Worm (Caenorhabditis elegans) whole organism, late embryonic: ENCODE measurements around the gene T02H6.7.

Experiments
- K09A11.1 ChIP-seq: sonication (generic microtip); optimal IDR thresholded peaks from 2 replicates; lab custom pipeline; 2017; ENCODE audit warnings: antibody characterized with exemption, mild to moderate bottlenecking, missing genetic modification characterization, missing compliant biosample characterization; ENCODE audit not compliant: insufficient read depth
- T23F11.4 ChIP-seq: fragments of 200-800 bp; sonication (Bioruptor generic); optimal IDR thresholded peaks from 2 replicates; lab custom pipeline; 2018; ENCODE audit warnings: mild to moderate bottlenecking, missing genetic modification characterization, missing compliant biosample characterization
- Y22D7AL.16 ChIP-seq: sonication (generic microtip); optimal IDR thresholded peaks from 2 replicates; lab custom pipeline; 2016; ENCODE audit warnings: missing genetic modification characterization, missing compliant biosample characterization
- ahr-1 ChIP-seq: sonication (generic microtip); optimal IDR thresholded peaks from 2 replicates; lab custom pipeline; 2016; ENCODE audit warnings: missing genetic modification characterization, missing compliant biosample characterization
- ceh-18 ChIP-seq: sonication (generic microtip); optimal IDR thresholded peaks from 2 replicates; lab custom pipeline; 2016; ENCODE audit warnings: missing genetic modification characterization, missing compliant biosample characterization
- ceh-22 ChIP-seq: sonication (generic microtip); optimal IDR thresholded peaks from 2 replicates; lab custom pipeline; 2017; ENCODE audit warnings: missing biosample characterization, missing genetic modification characterization
- ceh-45 ChIP-seq: fragments of 200-800 bp; sonication (Bioruptor generic); IDR thresholded peaks from 2 replicates; pipeline ENCODE4 v1.3.6; 2022; ENCODE audit warnings: missing genetic modification reagents, missing genetic modification characterization, missing compliant biosample characterization
- ceh-48 ChIP-seq: sonication (generic microtip); optimal IDR thresholded peaks from 2 replicates; lab custom pipeline; 2016; ENCODE audit warnings: missing genetic modification characterization, inconsistent platforms, missing compliant biosample characterization
- ceh-6 ChIP-seq: fragments of 200-800 bp; sonication (Bioruptor generic); optimal IDR thresholded peaks from 2 replicates; lab custom pipeline; 2018; ENCODE audit warnings: mild to moderate bottlenecking, missing genetic modification characterization, missing compliant biosample characterization
- ceh-9 ChIP-seq: sonication (generic microtip); optimal IDR thresholded peaks from 2 replicates; lab custom pipeline; 2016; ENCODE audit warnings: mild to moderate bottlenecking, missing genetic modification characterization, inconsistent platforms, missing compliant biosample characterization
- che-1 ChIP-seq: sonication (generic microtip); optimal IDR thresholded peaks from 2 replicates; lab custom pipeline; 2016; ENCODE audit warnings: mild to moderate bottlenecking, missing genetic modification characterization, missing compliant biosample characterization
- dmd-4 ChIP-seq: sonication (generic microtip); optimal IDR thresholded peaks from 2 replicates; lab custom pipeline; 2016; ENCODE audit warnings: borderline replicate concordance, missing genetic modification characterization, missing compliant biosample characterization
- elt-2 ChIP-seq: sonication (generic microtip); optimal IDR thresholded peaks from 2 replicates; lab custom pipeline; 2016; ENCODE audit warnings: missing genetic modification reagents, missing genetic modification characterization, missing compliant biosample characterization
- elt-4 ChIP-seq: sonication (generic microtip); optimal IDR thresholded peaks from 2 replicates; lab custom pipeline; 2016; ENCODE audit warnings: missing genetic modification characterization, missing compliant biosample characterization
- eyg-1 ChIP-seq: sonication (generic microtip); optimal IDR thresholded peaks from 2 replicates; lab custom pipeline; 2016; ENCODE audit warnings: missing genotype, missing genetic modification characterization, missing compliant biosample characterization
- gmeb-2 ChIP-seq: sonication (generic microtip); optimal IDR thresholded peaks from 2 replicates; lab custom pipeline; 2016; ENCODE audit warnings: missing genetic modification characterization, inconsistent platforms, missing compliant biosample characterization
- hlh-15 ChIP-seq: sonication (generic microtip); optimal IDR thresholded peaks from 2 replicates; lab custom pipeline; 2016; ENCODE audit warnings: missing genetic modification characterization, missing compliant biosample characterization
- hlh-30 ChIP-seq: sonication (generic microtip); optimal IDR thresholded peaks from 2 replicates; lab custom pipeline; 2017; ENCODE audit warnings: antibody characterized with exemption, missing genetic modification characterization, missing compliant biosample characterization; ENCODE audit not compliant: insufficient read depth
- hlh-6 ChIP-seq: sonication (generic microtip); optimal IDR thresholded peaks from 2 replicates; lab custom pipeline; 2016; ENCODE audit warnings: missing genotype, missing genetic modification characterization, missing compliant biosample characterization
- lin-11 ChIP-seq: fragments of 200-800 bp; sonication (Bioruptor generic); optimal IDR thresholded peaks from 2 replicates; lab custom pipeline; 2018; ENCODE audit warnings: mild to moderate bottlenecking, missing genetic modification characterization, missing compliant biosample characterization
- madf-2 ChIP-seq: sonication (generic microtip); optimal IDR thresholded peaks from 2 replicates; lab custom pipeline; 2017; ENCODE audit warnings: missing genetic modification characterization, missing compliant biosample characterization
- nfya-1 ChIP-seq: sonication (generic microtip); optimal IDR thresholded peaks from 2 replicates; lab custom pipeline; 2017; ENCODE audit warnings: missing genetic modification characterization, mild to moderate bottlenecking, missing compliant biosample characterization, antibody characterized with exemption, moderate library complexity
- nhr-232 ChIP-seq: sonication (generic microtip); optimal IDR thresholded peaks from 2 replicates; lab custom pipeline; 2016; ENCODE audit warnings: missing genetic modification characterization, missing compliant biosample characterization
- pat-9 ChIP-seq: fragments of 200-800 bp; sonication (Bioruptor generic); optimal IDR thresholded peaks from 2 replicates; lab custom pipeline; 2018; ENCODE audit warnings: mild to moderate bottlenecking, missing genetic modification characterization, moderate library complexity, missing compliant biosample characterization
- pax-1 ChIP-seq: fragments of 150-350 bp; optimal IDR thresholded peaks from 2 replicates; lab custom pipeline; 2014; ENCODE audit warnings: missing biosample characterization, missing genetic modification characterization
- pha-4 ChIP-seq: fragments of 150-350 bp; optimal IDR thresholded peaks from 2 replicates; lab custom pipeline; 2018; ENCODE audit warnings: missing biosample characterization, missing genetic modification reagents, missing genetic modification characterization
- pqm-1 ChIP-seq: sonication (generic microtip); optimal IDR thresholded peaks from 2 replicates; lab custom pipeline; 2016; ENCODE audit warnings: missing genetic modification characterization, missing compliant biosample characterization
- pros-1 ChIP-seq: fragments of 150-350 bp; optimal IDR thresholded peaks from 2 replicates; lab custom pipeline; 2014; ENCODE audit warnings: missing biosample characterization, missing genetic modification reagents, missing genetic modification characterization
- sdc-2 ChIP-seq: sonication (generic microtip); optimal IDR thresholded peaks from 2 replicates; lab custom pipeline; 2016; ENCODE audit warnings: missing genotype, missing genetic modification characterization, missing compliant biosample characterization
- sox-2 ChIP-seq: fragments of 200-800 bp; sonication (Bioruptor generic); IDR thresholded peaks from 2 replicates; pipeline ENCODE4 v1.3.6; 2022; ENCODE audit warnings: missing genetic modification reagents, missing genetic modification characterization, missing compliant biosample characterization
- sox-4 ChIP-seq: sonication (generic microtip); optimal IDR thresholded peaks from 2 replicates; lab custom pipeline; 2017; ENCODE audit warnings: mild to moderate bottlenecking, missing genetic modification characterization, inconsistent platforms, missing compliant biosample characterization
- tbx-7 ChIP-seq: sonication (generic microtip); optimal IDR thresholded peaks from 2 replicates; lab custom pipeline; 2016; ENCODE audit warnings: missing genotype, missing genetic modification characterization, missing compliant biosample characterization
- unc-55 ChIP-seq: sonication (generic microtip); optimal IDR thresholded peaks from 2 replicates; lab custom pipeline; 2017; ENCODE audit warnings: missing biosample characterization, missing genetic modification reagents, missing genetic modification characterization
- unc-86 ChIP-seq: sonication (generic microtip); optimal IDR thresholded peaks from 2 replicates; lab custom pipeline; 2016; ENCODE audit warnings: missing genetic modification characterization, missing compliant biosample characterization
- ztf-16 ChIP-seq: sonication (generic microtip); optimal IDR thresholded peaks from 2 replicates; lab custom pipeline; 2017; ENCODE audit warnings: missing genetic modification characterization, missing compliant biosample characterization

The T02H6.7 gene

ce11 chrII:671025-671424 lies 11.4 kb upstream of the T02H6.7 start, which contains the start of gene sri-46:
Gene sri-46 (minus strand): TSS chrII:671125.
- no peak for TF ChIP-seq sdc-2 (tag; lab: Kevin White, UChicago)
- no peak for TF ChIP-seq T23F11.4
- no peak for TF ChIP-seq sox-4 (tag; lab: Kevin White, UChicago)
- no peak for TF ChIP-seq elt-4 (tag; lab: Kevin White, UChicago)
- TF ChIP-seq tbx-7 (tag; lab: Kevin White, UChicago), result no peak
- TF ChIP-seq pqm-1 (tag; lab: Kevin White, UChicago), result no peak
- TF ChIP-seq unc-86 (tag; lab: Kevin White, UChicago), result no peak
- TF ChIP-seq ztf-16 (tag; lab: Kevin White, UChicago), result no peak
- TF ChIP-seq nhr-232 (tag; lab: Kevin White, UChicago), result no peak
- no peak for TF ChIP-seq ceh-18 (tag; lab: Kevin White, UChicago)
- TF ChIP-seq unc-55 (GFP tag; lab: Kevin White, UChicago), result no peak
- TF ChIP-seq che-1 (tag; lab: Kevin White, UChicago), result no peak
- TF ChIP-seq elt-2 (tag; lab: Kevin White, UChicago), result no peak
- TF ChIP-seq ceh-22, result no peak
- TF ChIP-seq pat-9, result no peak
- no peak for TF ChIP-seq eyg-1 (tag; lab: Kevin White, UChicago)
- TF ChIP-seq sox-2 (GFP tag; lab: Robert Waterston, UW), result no peak
- no peak for TF ChIP-seq nfya-1 (tag; lab: Kevin White, UChicago)
- TF ChIP-seq ceh-6 (GFP tag; lab: Kevin White, UChicago), result no peak

DNA sequence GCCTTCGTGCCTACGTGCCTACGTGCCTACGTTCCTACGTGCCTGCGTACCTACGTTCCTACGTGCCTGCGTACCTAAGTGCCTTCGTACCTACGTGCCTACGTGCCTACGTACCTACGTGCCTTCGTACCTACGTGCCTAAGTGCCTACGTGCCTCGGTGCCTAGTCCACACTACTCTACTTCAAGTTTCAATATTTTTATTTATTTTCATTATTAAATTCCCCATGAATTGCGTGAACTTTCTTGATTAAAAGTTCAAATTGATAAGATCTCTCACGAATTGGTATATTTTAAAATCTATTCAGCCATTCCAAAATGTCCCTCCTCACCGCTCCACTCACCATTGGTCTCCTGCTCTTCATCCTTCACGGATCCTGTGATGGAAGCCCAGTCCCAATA lies 8.3 kb upstream of the T02H6.7 start, which contains the start of gene Y39F10C.3:
Gene Y39F10C.3, plus strand, starts transcription at position 301 of the 400 bp plus-strand sequence.
- TF ChIP-seq nfya-1 (tag; lab: Kevin White, UChicago) (no peak), K09A11.1 (tag; lab: Kevin White, UChicago) (no peak), dmd-4 (tag; lab: Kevin White, UChicago) (no peak)

DNA sequence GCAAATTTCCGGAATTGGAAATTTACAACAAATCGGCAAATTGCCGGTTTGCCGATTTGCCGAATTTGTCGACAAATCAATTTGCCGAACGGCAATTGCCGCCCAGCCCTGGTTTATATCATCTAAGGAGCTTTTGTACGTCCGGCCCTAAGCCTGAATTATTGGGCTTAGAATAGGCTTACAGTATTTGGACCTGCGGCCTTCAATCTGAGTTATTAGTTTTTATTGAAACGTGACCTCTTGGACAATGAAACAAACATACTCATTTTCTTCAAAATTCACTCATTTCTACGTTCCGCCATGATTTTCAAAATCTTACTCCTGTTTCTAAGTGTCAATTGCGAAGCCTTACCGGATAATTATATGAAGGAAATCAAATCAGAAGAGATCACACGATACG lies 7.1 kb upstream of the T02H6.7 start, which contains the start of gene Y39F10C.1:
Gene Y39F10C.1, plus strand, starts transcription at position 301 of the 400 bp plus-strand sequence.
- TF ChIP-seq ceh-6 (GFP tag; lab: Kevin White, UChicago) (no peak), gmeb-2 (tag; lab: Kevin White, UChicago) (no peak), ceh-9 (tag; lab: Kevin White, UChicago) (no peak), ahr-1 (tag; lab: Kevin White, UChicago) (no peak), pros-1 (tag; lab: Kevin White, UChicago) (no peak), sox-2 (GFP tag; lab: Robert Waterston, UW) (no peak), hlh-6 (tag; lab: Kevin White, UChicago) (no peak), sdc-2 (tag; lab: Kevin White, UChicago) (no peak), pha-4 (tag; lab: Kevin White, UChicago) (no peak), nfya-1 (tag; lab: Kevin White, UChicago) (no peak), eyg-1 (tag; lab: Kevin White, UChicago) (no peak), Y22D7AL.16 (tag; lab: Kevin White, UChicago) (no peak), ceh-45 (GFP tag; lab: Robert Waterston, UW) (no peak), ceh-48 (tag; lab: Kevin White, UChicago) (no peak), unc-86 (tag; lab: Kevin White, UChicago) (no peak), madf-2 (tag; lab: Kevin White, UChicago) (no peak)

DNA sequence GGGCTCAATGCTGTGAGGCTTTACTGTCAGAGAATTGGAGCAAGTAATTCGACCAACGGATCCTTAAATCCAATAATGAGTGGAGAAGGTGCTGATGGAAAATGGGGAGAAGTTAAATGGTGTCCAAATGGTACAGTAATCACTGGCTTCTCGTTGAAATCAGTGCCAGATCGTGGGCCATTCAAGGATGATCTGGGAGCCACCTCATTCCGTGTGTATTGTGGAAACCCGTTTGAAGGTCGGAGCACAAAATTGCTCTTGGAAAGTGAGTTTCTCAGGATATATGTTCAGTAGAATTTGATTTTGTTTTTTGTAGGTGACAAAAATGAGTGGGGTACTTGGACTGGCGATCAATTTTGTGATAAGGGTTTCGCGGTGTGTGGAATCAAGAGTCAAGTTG lies 6.6 kb upstream of the T02H6.7 start:
- TF ChIP-seq pax-1 (tag; lab: Kevin White, UChicago) (no peak), hlh-15 (tag; lab: Kevin White, UChicago) (no peak), unc-86 (tag; lab: Kevin White, UChicago) (no peak), lin-11 (no peak), hlh-30 (tag; lab: Kevin White, UChicago) (no peak)
